Worm (Caenorhabditis elegans): ENCODE measurements around the gene C05B5.2.

DNA sequence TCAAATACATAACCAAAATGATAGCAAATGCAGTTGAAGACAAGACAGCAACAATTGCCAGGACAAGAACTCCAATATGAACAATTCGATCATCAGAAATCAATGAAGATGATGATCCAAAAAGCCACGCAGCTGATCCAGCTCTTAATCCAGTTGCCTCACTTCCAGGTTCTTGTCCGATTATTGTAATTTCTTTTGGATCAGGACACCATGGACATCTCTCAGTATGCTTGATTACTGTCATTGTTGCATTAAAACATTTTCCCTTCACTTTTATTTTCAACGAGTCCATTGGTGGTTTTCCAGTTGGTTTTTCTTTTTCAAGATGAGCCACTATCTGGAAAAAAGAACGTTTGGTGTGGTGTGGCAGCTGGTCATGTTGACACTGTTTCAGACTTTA lies 35.9 kb downstream of the C05B5.2 start:
- no peak for TF ChIP-seq nhr-237 (tag; optimal IDR thresholded peaks at IDR 0.05)
- TF ChIP-seq nhr-12 (tag; optimal IDR thresholded peaks at IDR 0.05) = no peak
